Worm (Caenorhabditis elegans): ENCODE data around the gene C18H9.5.

C18H9.5 gene

ce11 chrII:6663799-6664198 is 31.6 kb downstream of the C18H9.5 start:
- TF ChIP-seq flt-1 (GFP tag; IDR thresholded peaks at IDR 0.05) (no peak), scrt-1 (GFP tag; IDR thresholded peaks at IDR 0.05) (no peak), tbx-11 (GFP tag; IDR thresholded peaks at IDR 0.05) (no peak), hmbx-1 (tag; optimal IDR thresholded peaks at IDR 0.05) (no peak), ama-1 (optimal IDR thresholded peaks at IDR 0.05) (no peak), aly-1 (tag; optimal IDR thresholded peaks at IDR 0.05) (no peak), hnd-1 (tag; optimal IDR thresholded peaks at IDR 0.05) (no peak), sea-1 (GFP tag; conservative IDR thresholded peaks at IDR 0.05) (no peak), hmg-4 (GFP tag; optimal IDR thresholded peaks at IDR 0.05) (no peak), ceh-13 (GFP tag; optimal IDR thresholded peaks at IDR 0.05) (no peak), ceh-36 (tag; optimal IDR thresholded peaks at IDR 0.05) (no peak), tbx-37 (GFP tag; conservative IDR thresholded peaks at IDR 0.05) (no peak), F13C5.2 (tag; optimal IDR thresholded peaks at IDR 0.05) (no peak), ets-7 (tag; optimal IDR thresholded peaks at IDR 0.05) (no peak), pes-1 (GFP tag; IDR thresholded peaks at IDR 0.05) (no peak), B0310.2 (tag; optimal IDR thresholded peaks at IDR 0.05) (no peak), tra-4 (tag; optimal IDR thresholded peaks at IDR 0.05) (no peak)

- TF ChIP-seq pes-1 (GFP tag; IDR thresholded peaks at IDR 0.05) = no peak
- no peak for TF ChIP-seq ama-1 (optimal IDR thresholded peaks at IDR 0.05)
- TF ChIP-seq scrt-1 (GFP tag; IDR thresholded peaks at IDR 0.05) = no peak
- no peak for TF ChIP-seq sea-1 (GFP tag; conservative IDR thresholded peaks at IDR 0.05)
- TF ChIP-seq F13C5.2 (tag; optimal IDR thresholded peaks at IDR 0.05) = no peak
- TF ChIP-seq B0310.2 (tag; optimal IDR thresholded peaks at IDR 0.05) = no peak
- no peak for TF ChIP-seq hmg-4 (GFP tag; optimal IDR thresholded peaks at IDR 0.05)
- no peak for TF ChIP-seq aly-1 (tag; optimal IDR thresholded peaks at IDR 0.05)
- TF ChIP-seq ceh-36 (tag; optimal IDR thresholded peaks at IDR 0.05) = no peak
- TF ChIP-seq ets-7 (tag; optimal IDR thresholded peaks at IDR 0.05) = no peak
- no peak for TF ChIP-seq hmbx-1 (tag; optimal IDR thresholded peaks at IDR 0.05)
- no peak for TF ChIP-seq tbx-37 (GFP tag; conservative IDR thresholded peaks at IDR 0.05)
- no peak for TF ChIP-seq ceh-13 (GFP tag; optimal IDR thresholded peaks at IDR 0.05)
- TF ChIP-seq hnd-1 (tag; optimal IDR thresholded peaks at IDR 0.05) = no peak
- TF ChIP-seq tra-4 (tag; optimal IDR thresholded peaks at IDR 0.05) = no peak
- TF ChIP-seq tbx-11 (GFP tag; IDR thresholded peaks at IDR 0.05) = no peak
- no peak for TF ChIP-seq flt-1 (GFP tag; IDR thresholded peaks at IDR 0.05)
These were observed 34.2 kb downstream of the C18H9.5 start, which contains the start of gene T19D12.2 for ce11 chrII:6661211-6661610. Gene T19D12.2, plus strand, starts transcription at chrII:6661335.

- TF ChIP-seq aly-1 (tag; optimal IDR thresholded peaks at IDR 0.05) (no peak), ets-7 (tag; optimal IDR thresholded peaks at IDR 0.05) (no peak), tbx-11 (GFP tag; IDR thresholded peaks at IDR 0.05) (no peak), F13C5.2 (tag; optimal IDR thresholded peaks at IDR 0.05) (no peak), hnd-1 (tag; optimal IDR thresholded peaks at IDR 0.05) (no peak), ama-1 (optimal IDR thresholded peaks at IDR 0.05) (no peak), hmg-4 (GFP tag; optimal IDR thresholded peaks at IDR 0.05) (no peak), scrt-1 (GFP tag; IDR thresholded peaks at IDR 0.05) (no peak), ceh-13 (GFP tag; optimal IDR thresholded peaks at IDR 0.05) (no peak), tbx-37 (GFP tag; conservative IDR thresholded peaks at IDR 0.05) (no peak), pes-1 (GFP tag; IDR thresholded peaks at IDR 0.05) (no peak), flt-1 (GFP tag; IDR thresholded peaks at IDR 0.05) (no peak), ceh-36 (tag; optimal IDR thresholded peaks at IDR 0.05) (no peak), tra-4 (tag; optimal IDR thresholded peaks at IDR 0.05) (no peak), hmbx-1 (tag; optimal IDR thresholded peaks at IDR 0.05) (no peak), sea-1 (GFP tag; conservative IDR thresholded peaks at IDR 0.05) (no peak), B0310.2 (tag; optimal IDR thresholded peaks at IDR 0.05) (no peak)
These were observed 36.6 kb downstream of the C18H9.5 start, which contains the start of gene T19D12.10 for ce11 chrII:6658766-6659165. Gene T19D12.10, minus strand, starts transcription at chrII:6658866.

- TF ChIP-seq scrt-1 (GFP tag; IDR thresholded peaks at IDR 0.05) (no peak), ceh-36 (tag; optimal IDR thresholded peaks at IDR 0.05) (no peak)
These were observed 41.1 kb downstream of the C18H9.5 start, which contains the start of gene T19D12.9 for ce11 chrII:6654284-6654683. Gene T19D12.9, minus strand, starts transcription at chrII:6654384.

ce11 chrII:6651719-6652118 is 43.6 kb downstream of the C18H9.5 start, which contains the start of gene sra-26:
Gene sra-26, minus strand, starts transcription at chrII:6651819.
- TF ChIP-seq B0310.2 (tag; optimal IDR thresholded peaks at IDR 0.05) (no peak), hmbx-1 (tag; optimal IDR thresholded peaks at IDR 0.05) (no peak), pes-1 (GFP tag; IDR thresholded peaks at IDR 0.05) (no peak), flt-1 (GFP tag; IDR thresholded peaks at IDR 0.05) (no peak), ceh-36 (tag; optimal IDR thresholded peaks at IDR 0.05) (no peak), tbx-11 (GFP tag; IDR thresholded peaks at IDR 0.05) (no peak), ama-1 (optimal IDR thresholded peaks at IDR 0.05) (no peak), ceh-13 (GFP tag; optimal IDR thresholded peaks at IDR 0.05) (no peak), aly-1 (tag; optimal IDR thresholded peaks at IDR 0.05) (no peak), tbx-37 (GFP tag; conservative IDR thresholded peaks at IDR 0.05) (no peak), hnd-1 (tag; optimal IDR thresholded peaks at IDR 0.05) (no peak), scrt-1 (GFP tag; IDR thresholded peaks at IDR 0.05) (no peak), ets-7 (tag; optimal IDR thresholded peaks at IDR 0.05) (no peak), sea-1 (GFP tag; conservative IDR thresholded peaks at IDR 0.05) (no peak), hmg-4 (GFP tag; optimal IDR thresholded peaks at IDR 0.05) (no peak), F13C5.2 (tag; optimal IDR thresholded peaks at IDR 0.05) (no peak), tra-4 (tag; optimal IDR thresholded peaks at IDR 0.05) (no peak)

- TF ChIP-seq sea-1 (GFP tag; conservative IDR thresholded peaks at IDR 0.05) = no peak
- TF ChIP-seq hmg-4 (GFP tag; optimal IDR thresholded peaks at IDR 0.05) = no peak
- TF ChIP-seq F13C5.2 (tag; optimal IDR thresholded peaks at IDR 0.05) = no peak
- TF ChIP-seq tbx-11 (GFP tag; IDR thresholded peaks at IDR 0.05) = no peak
- TF ChIP-seq tra-4 (tag; optimal IDR thresholded peaks at IDR 0.05) = no peak
- no peak for TF ChIP-seq hmbx-1 (tag; optimal IDR thresholded peaks at IDR 0.05)
These were observed 46.3 kb downstream of the C18H9.5 start, which contains the start of gene oig-8 for ce11 chrII:6649026-6649425. Gene oig-8, minus strand, starts transcription at chrII:6649126.

ce11 chrII:6646903-6647302 is 48.5 kb downstream of the C18H9.5 start:
- TF ChIP-seq scrt-1 (GFP tag; IDR thresholded peaks at IDR 0.05) (no peak), aly-1 (tag; optimal IDR thresholded peaks at IDR 0.05) (no peak), sea-1 (GFP tag; conservative IDR thresholded peaks at IDR 0.05) (no peak), tbx-11 (GFP tag; IDR thresholded peaks at IDR 0.05) (no peak), hmg-4 (GFP tag; optimal IDR thresholded peaks at IDR 0.05) (no peak), ama-1 (optimal IDR thresholded peaks at IDR 0.05) (no peak), tbx-37 (GFP tag; conservative IDR thresholded peaks at IDR 0.05) (no peak), hmbx-1 (tag; optimal IDR thresholded peaks at IDR 0.05) (no peak)
